Worm (Caenorhabditis elegans): ENCODE data around the gene cogc-2.

DNA sequence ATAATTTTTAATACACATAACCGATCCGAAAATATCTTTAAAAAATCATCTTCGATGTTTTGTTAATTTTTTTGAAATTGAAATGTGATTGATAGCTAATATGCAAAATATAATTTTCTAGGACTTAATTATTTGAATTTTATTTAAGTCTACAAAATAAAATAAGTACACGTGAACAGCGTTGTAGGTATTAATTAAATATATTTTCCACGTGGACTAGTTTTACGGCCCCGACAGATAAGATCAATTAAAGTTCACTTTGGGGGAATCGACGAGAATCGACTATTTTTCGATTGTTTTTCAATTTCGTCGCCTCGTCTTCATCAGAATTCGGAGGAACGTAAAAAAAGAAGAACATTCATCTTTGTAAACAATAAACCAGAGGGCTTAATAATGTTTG lies 40.2 kb downstream of the cogc-2 start, which contains the start of gene C25A8.5:
- no peak for TF ChIP-seq unc-86 (tag; optimal IDR thresholded peaks at IDR 0.05)
- TF ChIP-seq vab-15 (tag; optimal IDR thresholded peaks at IDR 0.05), result no peak
- TF ChIP-seq lin-13 (GFP tag; optimal IDR thresholded peaks at IDR 0.05), result no peak
- no peak for TF ChIP-seq nhr-77 (tag; optimal IDR thresholded peaks at IDR 0.05)
